Worm (Caenorhabditis elegans): ENCODE results near the gene Y81G3A.6.

Y81G3A.6 gene

DNA sequence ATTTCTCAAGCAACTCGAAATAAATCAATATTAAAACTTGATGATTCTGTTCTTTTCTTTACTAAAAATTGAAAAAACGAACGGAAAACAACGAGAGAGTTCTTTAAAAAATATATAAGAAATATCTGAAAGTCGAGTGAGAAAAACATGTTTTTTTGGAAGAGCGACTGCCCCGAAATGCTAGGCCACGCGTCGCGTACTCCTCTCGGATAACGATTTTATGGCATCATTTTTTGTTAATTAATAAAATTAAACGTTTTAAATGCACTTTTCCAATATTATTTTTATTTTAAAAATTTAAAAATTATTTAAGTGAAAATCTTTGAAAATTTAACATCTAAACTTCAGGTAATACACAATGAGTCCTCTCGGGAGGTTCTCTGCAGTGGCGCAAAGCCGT, 34.8 kb upstream of the Y81G3A.6 start, which contains the start of gene gfm-1:
gfm-1 (plus strand) TSS at position 349 of the 400 bp plus-strand sequence.
- TF ChIP-seq hmg-1.1 (GFP tag; IDR thresholded peaks at IDR 0.05) (no peak), F44E2.7 (GFP tag; IDR thresholded peaks at IDR 0.05) (no peak), unc-62 (GFP tag; optimal IDR thresholded peaks at IDR 0.05 in 1 of 2) (no peak), unc-62 (tag; optimal IDR thresholded peaks at IDR 0.05) (no peak), dmd-8 (GFP tag; IDR thresholded peaks at IDR 0.05) (no peak), mdt-29 (GFP tag; IDR thresholded peaks at IDR 0.05) (no peak), nhr-11 (tag; optimal IDR thresholded peaks at IDR 0.05) (no peak), ztf-7 (tag; optimal IDR thresholded peaks at IDR 0.05) (no peak), lin-15B (tag; optimal IDR thresholded peaks at IDR 0.05) (peak; percentile 8), unc-39 (tag; optimal IDR thresholded peaks at IDR 0.05) (no peak), Y5F2A.4 (GFP tag; optimal IDR thresholded peaks at IDR 0.05) (no peak), ceh-28 (tag; optimal IDR thresholded peaks at IDR 0.05) (no peak), nhr-28 (tag; optimal IDR thresholded peaks at IDR 0.05) (no peak), skn-1 (tag; optimal IDR thresholded peaks at IDR 0.05) (no peak), dve-1 (tag; optimal IDR thresholded peaks at IDR 0.05; ENCODE audit: insufficient read depth) (no peak), Y75B8A.6 (GFP tag; IDR thresholded peaks at IDR 0.05) (no peak), lin-13 (GFP tag; optimal IDR thresholded peaks at IDR 0.05) (no peak), F10B5.3 (tag; optimal IDR thresholded peaks at IDR 0.05) (no peak), lir-3 (tag; optimal IDR thresholded peaks at IDR 0.05) (no peak), dpl-1 (GFP tag; optimal IDR thresholded peaks at IDR 0.05) (peak; percentile 76), mxl-2 (GFP tag; conservative IDR thresholded peaks at IDR 0.05) (no peak), ces-1 (GFP tag; optimal IDR thresholded peaks at IDR 0.05) (no peak), sdz-12 (GFP tag; optimal IDR thresholded peaks at IDR 0.05) (no peak), Y48G9A.11 (GFP tag; IDR thresholded peaks at IDR 0.05) (peak; percentile 54), fkh-10 (GFP tag; optimal IDR thresholded peaks at IDR 0.05) (peak; percentile 2), nhr-102 (tag; optimal IDR thresholded peaks at IDR 0.05) (peak; percentile 49), nhr-76 (tag; optimal IDR thresholded peaks at IDR 0.05) (no peak), vab-7 (GFP tag; IDR thresholded peaks at IDR 0.05) (no peak), ztf-11 (tag; optimal IDR thresholded peaks at IDR 0.05) (no peak), mes-2 (tag; optimal IDR thresholded peaks at IDR 0.05; ENCODE audit: poor library complexity, severe bottlenecking) (peak; percentile 99), set-16 (GFP tag; IDR thresholded peaks at IDR 0.05) (no peak), unc-130 (GFP tag; optimal IDR thresholded peaks at IDR 0.05) (peak; percentile 81), nhr-6 (tag; optimal IDR thresholded peaks at IDR 0.05) (no peak), lin-29 (GFP tag; IDR thresholded peaks at IDR 0.05) (no peak), hlh-30 (tag; optimal IDR thresholded peaks at IDR 0.05; ENCODE audit: insufficient read depth) (no peak), F37D6.2 (tag; optimal IDR thresholded peaks at IDR 0.05) (peak; percentile 8), T26A8.4 (GFP tag; IDR thresholded peaks at IDR 0.05) (no peak), hif-1 (tag; optimal IDR thresholded peaks at IDR 0.05) (peak in 1 of 2 experiments; percentile 82), gei-8 (GFP tag; optimal IDR thresholded peaks at IDR 0.05) (no peak), zip-11 (GFP tag; IDR thresholded peaks at IDR 0.05) (no peak), aha-1 (tag) (no peak), daf-8 (GFP tag; IDR thresholded peaks at IDR 0.05) (no peak), jun-1 (tag; optimal IDR thresholded peaks at IDR 0.05) (no peak), daf-16 (GFP tag; optimal IDR thresholded peaks at IDR 0.05) (peak; percentile 22 to 60), daf-16 (tag; optimal IDR thresholded peaks at IDR 0.05) (peak; percentile 68), lin-39 (tag; optimal IDR thresholded peaks at IDR 0.05) (no peak), hlh-11 (tag; optimal IDR thresholded peaks at IDR 0.05) (no peak), nhr-10 (tag; optimal IDR thresholded peaks at IDR 0.05) (no peak), nhr-111 (GFP tag; optimal IDR thresholded peaks at IDR 0.05) (no peak), ceh-44 (GFP tag; IDR thresholded peaks at IDR 0.05) (no peak), T20F7.1 (GFP tag; optimal IDR thresholded peaks at IDR 0.05) (no peak), snpc-1.2 (GFP tag; IDR thresholded peaks at IDR 0.05) (no peak), lin-38 (GFP tag; IDR thresholded peaks at IDR 0.05) (peak; percentile 72)
